Fruit fly (Drosophila melanogaster): Measurements from ENCODE around the gene Regnase-1.

Regnase-1 gene

dm6 chr3R:20031043-20031763 is 4.7 kb downstream of the Regnase-1 start, which contains the start of gene trem (continued):
- TF ChIP-seq CG18599 (GFP tag; optimal IDR thresholded peaks at IDR 0.05): no peak
- peak; percentile 42 for TF ChIP-seq CG13624 (GFP tag; optimal IDR thresholded peaks at IDR 0.05)
- no peak for TF ChIP-seq emc (GFP tag; optimal IDR thresholded peaks at IDR 0.05)
- peak; percentile 67 for TF ChIP-seq PHDP (tag; optimal IDR thresholded peaks at IDR 0.05)
- TF ChIP-seq CG4424 (GFP tag; optimal IDR thresholded peaks at IDR 0.05): peak; percentile 96
- peak; percentile 83 for TF ChIP-seq CG9215 (GFP tag; IDR thresholded peaks at IDR 0.05)
- TF ChIP-seq sens (GFP tag): peak; percentile 82
- no peak for TF ChIP-seq Eip74EF (GFP tag; optimal IDR thresholded peaks at IDR 0.05)
- no peak for TF ChIP-seq disco-r (GFP tag; optimal IDR thresholded peaks at IDR 0.05)
- no peak for TF ChIP-seq Lpt (GFP tag; optimal IDR thresholded peaks at IDR 0.05)
- TF ChIP-seq lab (GFP tag; optimal IDR thresholded peaks at IDR 0.05): no peak
- TF ChIP-seq Elba2 (GFP tag; optimal IDR thresholded peaks at IDR 0.05): no peak
- no peak for TF ChIP-seq btn (GFP tag; optimal IDR thresholded peaks at IDR 0.05)
- peak; percentile 70 for TF ChIP-seq CG4854 (GFP tag; optimal IDR thresholded peaks at IDR 0.05)
- no peak for TF ChIP-seq CG34224 (GFP tag; IDR thresholded peaks at IDR 0.05; ENCODE audit: partially characterized antibody)
- no peak for TF ChIP-seq CG17186 (GFP tag; optimal IDR thresholded peaks at IDR 0.05)
- no peak for TF ChIP-seq dan (GFP tag; IDR thresholded peaks at IDR 0.05)
- TF ChIP-seq aop (GFP tag; IDR thresholded peaks at IDR 0.05): peak; percentile 28; the same call in 1 of the 2 replicates
- TF ChIP-seq Atf6 (GFP tag; IDR thresholded peaks at IDR 0.05): peak; percentile 47; the same call in 1 of the 2 replicates
- peak; percentile 43; the same call in 2 of the 3 replicates for TF ChIP-seq ase (GFP tag; IDR thresholded peaks at IDR 0.05)
- TF ChIP-seq dysf (GFP tag; IDR thresholded peaks at IDR 0.05): peak; percentile 78
- peak in 1 of 2 experiments; percentile 57 for TF ChIP-seq Pdp1 (GFP tag; optimal IDR thresholded peaks at IDR 0.05)
- no peak for TF ChIP-seq repo (GFP tag; optimal IDR thresholded peaks at IDR 0.05)
- TF ChIP-seq CG34422 (GFP tag; IDR thresholded peaks at IDR 0.05): peak; percentile 51; the same call in 2 of the 3 replicates
- TF ChIP-seq sim (GFP tag; IDR thresholded peaks at IDR 0.05): no peak
- peak in 1 of 2 experiments; percentile 69 for TF ChIP-seq crp (GFP tag; optimal IDR thresholded peaks at IDR 0.05)
- TF ChIP-seq salm (tag; optimal IDR thresholded peaks at IDR 0.05): no peak
- no peak for TF ChIP-seq rib (GFP tag; IDR thresholded peaks at IDR 0.05)
- TF ChIP-seq abd-A (tag; optimal IDR thresholded peaks at IDR 0.05): no peak
- TF ChIP-seq cad (GFP tag; optimal IDR thresholded peaks at IDR 0.05): no peak
- TF ChIP-seq bbx (GFP tag; IDR thresholded peaks at IDR 0.05; ENCODE audit: partially characterized antibody): no peak
- TF ChIP-seq CG13287 (GFP tag; IDR thresholded peaks at IDR 0.05; ENCODE audit: partially characterized antibody): 0 out of 2 replicates have a peak, but pooled peaks have one; percentile 8
- TF ChIP-seq Hsf (GFP tag; optimal IDR thresholded peaks at IDR 0.05): peak; percentile 67
- TF ChIP-seq NfI (GFP tag; optimal IDR thresholded peaks at IDR 0.05): peak; percentile 66
- TF ChIP-seq CG14050 (GFP tag; IDR thresholded peaks at IDR 0.05): peak; percentile 25; the same call in 1 of the 3 replicates
- TF ChIP-seq ERR (GFP tag; optimal IDR thresholded peaks at IDR 0.05): no peak
- peak; percentile 67; the same call in 1 of the 2 replicates for TF ChIP-seq CG32772 (GFP tag; IDR thresholded peaks at IDR 0.05)
- TF ChIP-seq ara (GFP tag; IDR thresholded peaks at IDR 0.05): no peak
- TF ChIP-seq jumu (GFP tag; optimal IDR thresholded peaks at IDR 0.05): no peak
- peak; percentile 51 for TF ChIP-seq CG10147 (GFP tag; optimal IDR thresholded peaks at IDR 0.05)
- peak; percentile 63 for TF ChIP-seq CG10979 (tag; optimal IDR thresholded peaks at IDR 0.05)
- no peak for TF ChIP-seq her (GFP tag; optimal IDR thresholded peaks at IDR 0.05)
- peak; percentile 73 for TF ChIP-seq az2 (GFP tag; optimal IDR thresholded peaks at IDR 0.05)
- peak; percentile 88 for TF ChIP-seq CG9727 (GFP tag; optimal IDR thresholded peaks at IDR 0.05)
- TF ChIP-seq CG8089 (GFP tag; optimal IDR thresholded peaks at IDR 0.05): peak; percentile 16
- 0 out of 2 replicates have a peak, but pooled peaks have one; percentile 35 for TF ChIP-seq CG16779 (GFP tag; IDR thresholded peaks at IDR 0.05)
- no peak for TF ChIP-seq corto (GFP tag; optimal IDR thresholded peaks at IDR 0.05)
- peak; percentile 55; the same call in 1 of the 3 replicates for TF ChIP-seq CG11093 (GFP tag; IDR thresholded peaks at IDR 0.05)
- no peak; the same call in 1 of the 2 replicates for TF ChIP-seq Xrp1 (GFP tag; IDR thresholded peaks at IDR 0.05)
